Worm (Caenorhabditis elegans): ENCODE data around the gene lelo-1.

lelo-1 gene

DNA sequence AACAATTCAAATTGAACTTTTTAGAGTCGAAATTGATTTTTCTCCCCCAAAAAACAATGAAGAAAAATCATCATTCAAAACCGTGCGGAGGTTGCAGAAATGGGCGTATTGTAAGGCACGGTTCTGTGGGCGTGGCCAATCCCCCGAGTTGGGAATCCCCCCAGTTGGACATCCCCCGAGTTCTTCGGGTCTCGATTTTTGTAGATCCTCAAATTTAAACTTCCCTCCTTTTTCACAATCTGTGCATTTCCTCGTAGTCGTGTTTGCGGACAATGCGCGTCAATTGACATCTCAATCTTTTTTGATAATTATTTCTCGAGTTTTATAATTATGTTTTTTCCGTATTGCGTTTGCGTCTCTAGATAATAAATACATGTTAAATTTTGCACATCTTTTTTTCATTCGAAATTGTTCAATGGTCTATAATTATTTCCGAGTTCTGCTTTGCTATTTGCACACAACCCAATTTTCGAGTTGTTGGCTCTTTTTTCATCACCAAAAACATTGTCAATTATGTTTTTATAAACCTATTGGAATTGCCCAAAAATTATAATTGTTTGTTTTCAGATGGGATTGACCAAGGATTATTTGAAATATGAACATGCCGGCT, 23.8 kb downstream of the lelo-1 start, which contains the start of gene F13H8.2 (continued):
- TF ChIP-seq Y55F3AM.14 (GFP tag; optimal IDR thresholded peaks at IDR 0.05), result no peak
- peak; percentile 70 for TF ChIP-seq nhr-129 (tag; optimal IDR thresholded peaks at IDR 0.05)
- no peak for TF ChIP-seq ztf-1 (GFP tag; conservative IDR thresholded peaks at IDR 0.05)
- peak; percentile 36 for TF ChIP-seq snpc-4 (tag; optimal IDR thresholded peaks at IDR 0.05)
- no peak for TF ChIP-seq peb-1 (tag; optimal IDR thresholded peaks at IDR 0.05)
- TF ChIP-seq unc-55 (GFP tag; optimal IDR thresholded peaks at IDR 0.05), result peak; percentile 78
- TF ChIP-seq alr-1 (tag; optimal IDR thresholded peaks at IDR 0.05), result no peak
- no peak for TF ChIP-seq nhr-10 (tag; optimal IDR thresholded peaks at IDR 0.05)
- peak; percentile 5 for TF ChIP-seq blmp-1 (tag; optimal IDR thresholded peaks at IDR 0.05; ENCODE audit: insufficient read depth)
- TF ChIP-seq skn-1 (tag; optimal IDR thresholded peaks at IDR 0.05), result peak; percentile 33
- TF ChIP-seq gmeb-1 (tag; optimal IDR thresholded peaks at IDR 0.05), result peak; percentile 96
- no peak for TF ChIP-seq ztf-11 (tag; optimal IDR thresholded peaks at IDR 0.05)
- TF ChIP-seq nhr-21 (tag; optimal IDR thresholded peaks at IDR 0.05), result peak; percentile 47
- no peak for TF ChIP-seq nhr-11 (tag; optimal IDR thresholded peaks at IDR 0.05)
- no peak for TF ChIP-seq R02D3.7 (tag; optimal IDR thresholded peaks at IDR 0.05)

DNA sequence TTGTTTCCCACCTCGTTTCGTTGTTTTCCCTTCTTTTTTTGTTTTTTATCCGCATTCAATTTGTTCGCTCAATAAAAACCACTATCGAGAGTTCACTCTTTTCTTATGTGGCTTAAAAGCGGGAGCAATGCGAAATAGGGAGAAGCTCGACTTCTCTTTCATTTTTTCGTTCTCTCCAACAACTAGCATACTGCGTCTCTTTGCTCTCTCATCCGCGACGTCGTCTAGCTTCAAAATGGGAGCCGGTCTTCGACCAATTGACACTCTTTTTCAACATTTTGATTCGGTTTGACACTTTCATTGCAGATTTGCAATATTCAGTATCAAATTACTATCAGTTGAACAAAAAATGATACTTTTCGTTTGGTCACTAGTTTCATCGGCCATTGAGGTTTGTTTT, 27.8 kb downstream of the lelo-1 start, which contains the start of gene bpl-1:
TSS of gene bpl-1 (plus strand) at position 301 of the 400 bp plus-strand sequence.
- no peak for TF ChIP-seq lsy-2 (tag; optimal IDR thresholded peaks at IDR 0.05)
- TF ChIP-seq egl-27 (tag; optimal IDR thresholded peaks at IDR 0.05), result no peak
- peak; percentile 26 for TF ChIP-seq C34F6.9 (tag; optimal IDR thresholded peaks at IDR 0.05)
- TF ChIP-seq unc-55 (GFP tag; optimal IDR thresholded peaks at IDR 0.05), result peak; percentile 13

ce11 chrII:6281002-6281401, 34.8 kb downstream of the lelo-1 start, which contains the start of gene scly-1:
TSS of gene scly-1 (minus strand) at chrII:6281102.
- TF ChIP-seq nhr-25 (tag; optimal IDR thresholded peaks at IDR 0.05), result no peak
- no peak for TF ChIP-seq snpc-4 (tag; optimal IDR thresholded peaks at IDR 0.05)

ce11 chrII:6281903-6282302, 35.7 kb downstream of the lelo-1 start:
- TF ChIP-seq fos-1 (tag; optimal IDR thresholded peaks at IDR 0.05) (peak; percentile 32), nhr-10 (tag; optimal IDR thresholded peaks at IDR 0.05) (no peak)

DNA sequence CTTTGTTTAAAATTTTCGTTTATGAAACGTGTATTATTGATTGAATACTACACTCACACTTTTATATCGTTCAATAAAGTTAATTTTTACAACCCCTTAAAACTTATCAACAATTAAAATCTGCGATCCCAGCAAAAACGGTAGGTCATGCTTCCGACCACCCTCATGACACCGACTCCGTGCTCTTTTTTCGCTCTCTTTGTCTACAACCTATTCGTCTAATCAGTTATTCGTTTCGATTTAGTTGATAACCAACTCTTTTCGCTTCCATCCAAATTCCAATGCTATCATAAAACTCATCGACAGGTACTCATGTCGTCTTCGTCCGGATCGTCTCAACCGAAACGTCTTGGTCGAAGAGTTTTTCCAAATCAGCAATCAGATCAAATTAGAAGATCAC, 36.9 kb downstream of the lelo-1 start, which contains the start of gene F13H8.1:
TSS of gene F13H8.1 (plus strand) at position 311 of the 400 bp plus-strand sequence.
- TF ChIP-seq fos-1 (tag; optimal IDR thresholded peaks at IDR 0.05) (peak; percentile 60), dmd-4 (tag; optimal IDR thresholded peaks at IDR 0.05) (no peak), crh-2 (tag; optimal IDR thresholded peaks at IDR 0.05) (peak; percentile 51), nhr-6 (tag; optimal IDR thresholded peaks at IDR 0.05) (no peak), sma-9 (GFP tag; optimal IDR thresholded peaks at IDR 0.05) (peak; percentile 19), sma-9 (tag; optimal IDR thresholded peaks at IDR 0.05) (no peak)

DNA sequence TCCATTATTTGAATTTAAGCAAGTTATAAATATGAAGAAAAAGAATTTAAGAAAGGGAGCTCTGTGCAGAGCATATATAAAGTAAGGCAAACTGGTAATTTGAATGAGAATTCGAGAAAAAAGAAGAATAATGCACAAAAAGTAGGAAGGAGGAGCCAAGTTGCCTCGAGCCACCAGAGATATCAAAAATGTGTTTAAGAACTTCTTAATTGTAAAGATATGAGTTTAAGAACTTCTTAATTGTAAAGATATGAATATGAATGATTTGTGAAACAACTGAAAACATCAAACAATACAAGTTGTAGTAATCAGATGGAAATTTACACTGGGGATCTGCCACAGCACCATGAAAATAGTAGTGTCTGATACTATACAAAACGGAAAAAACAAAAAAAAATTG, 40.7 kb downstream of the lelo-1 start, which contains the start of gene F13H8.6:
TSS of gene F13H8.6 (minus strand) at position 101 of the 400 bp plus-strand sequence.
- no peak for TF ChIP-seq sma-9 (GFP tag; optimal IDR thresholded peaks at IDR 0.05)
- no peak for TF ChIP-seq sma-9 (tag; optimal IDR thresholded peaks at IDR 0.05)
- no peak for TF ChIP-seq crh-2 (tag; optimal IDR thresholded peaks at IDR 0.05)
- TF ChIP-seq nhr-237 (tag; optimal IDR thresholded peaks at IDR 0.05), result no peak
- TF ChIP-seq nhr-129 (tag; optimal IDR thresholded peaks at IDR 0.05), result no peak
- no peak for TF ChIP-seq lin-39 (tag; optimal IDR thresholded peaks at IDR 0.05)
- no peak for TF ChIP-seq ZK546.5 (tag; optimal IDR thresholded peaks at IDR 0.05)
- TF ChIP-seq aly-2 (tag; optimal IDR thresholded peaks at IDR 0.05), result no peak
- TF ChIP-seq unc-39 (tag; optimal IDR thresholded peaks at IDR 0.05), result no peak
- no peak for TF ChIP-seq gmeb-1 (tag; optimal IDR thresholded peaks at IDR 0.05)
- TF ChIP-seq nhr-12 (tag; optimal IDR thresholded peaks at IDR 0.05), result no peak
- no peak for TF ChIP-seq ztf-4 (tag; optimal IDR thresholded peaks at IDR 0.05)
- no peak for TF ChIP-seq fos-1 (tag; optimal IDR thresholded peaks at IDR 0.05)
